Worm (Caenorhabditis elegans) whole organism, L2 larva: Measurements from ENCODE around the gene T24A6.16.

ENCODE experiments used
- aly-2 ChIP-seq: fragments of 150-350 bp; optimal IDR thresholded peaks from 2 replicates; lab custom pipeline; 2014; ENCODE audit warnings: missing biosample characterization, missing genetic modification characterization
- crh-2 ChIP-seq: sonication (generic microtip); optimal IDR thresholded peaks from 2 replicates; lab custom pipeline; 2017; ENCODE audit warnings: missing biosample characterization, missing genetic modification characterization
- lin-11 ChIP-seq: fragments of 150-350 bp; sonication (generic microtip); optimal IDR thresholded peaks from 2 replicates; lab custom pipeline; 2014; ENCODE audit warnings: missing biosample characterization, missing genetic modification characterization, inconsistent platforms, mixed read lengths
- nhr-11 ChIP-seq: fragments of 150-350 bp; optimal IDR thresholded peaks from 2 replicates; lab custom pipeline; 2014; ENCODE audit warnings: missing biosample characterization, missing genetic modification characterization
- skn-1 ChIP-seq: sonication (generic microtip); optimal IDR thresholded peaks from 2 replicates; lab custom pipeline; 2017; ENCODE audit warnings: missing biosample characterization, missing genetic modification characterization

DNA sequence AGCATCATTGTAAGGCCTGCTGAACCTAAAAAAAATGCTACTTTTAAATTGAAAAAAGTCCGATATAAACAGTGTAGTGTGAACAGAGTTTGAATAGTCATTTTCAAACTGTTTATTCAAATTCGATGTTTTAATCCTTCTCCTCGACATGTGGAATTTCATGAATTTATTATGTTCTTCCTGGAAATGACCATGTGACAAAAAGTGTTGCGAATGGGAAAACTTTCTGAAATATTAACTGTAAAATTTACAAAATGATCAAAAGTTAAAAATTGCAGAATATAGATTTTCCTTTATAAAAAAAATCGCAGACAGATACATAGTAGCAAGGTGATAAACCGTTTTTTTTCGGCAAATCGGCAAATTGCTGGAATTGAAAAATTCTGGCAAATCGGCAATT is 42.6 kb upstream of the T24A6.16 start, which contains the start of gene T22F3.8:
- no peak for TF ChIP-seq aly-2 (tag; lab: Kevin White, UChicago)
- TF ChIP-seq skn-1 (tag; lab: Kevin White, UChicago), result no peak
- TF ChIP-seq nhr-11, result no peak
- no peak for TF ChIP-seq crh-2 (tag; lab: Kevin White, UChicago)
- TF ChIP-seq lin-11 (tag; lab: Kevin White, UChicago), result no peak
